Fruit fly (Drosophila melanogaster): ENCODE data around the gene CG14722.

Gene CG14722

DNA sequence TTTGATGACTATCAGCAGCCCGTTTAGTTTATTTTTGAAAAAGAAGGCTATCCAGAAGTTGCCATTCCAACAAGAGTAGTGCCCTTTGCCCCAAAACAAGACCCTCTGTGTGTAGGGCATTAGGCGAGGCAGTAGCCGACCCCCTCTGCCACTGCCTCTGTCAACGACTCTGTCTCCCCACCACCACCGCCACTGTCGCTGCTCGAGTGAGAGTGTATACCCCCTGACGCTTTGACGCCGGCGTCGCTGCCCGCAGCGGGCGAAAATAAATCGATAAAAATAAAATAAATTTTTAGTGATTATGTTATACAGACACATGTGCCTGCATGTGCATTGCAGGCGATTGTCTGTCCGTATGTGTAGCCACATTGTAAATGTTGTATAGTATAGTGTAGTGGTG lies 35.4 kb downstream of the CG14722 start (continued):
- TF ChIP-seq trem (tag; optimal IDR thresholded peaks at IDR 0.05): no peak
- TF ChIP-seq CG2202 (tag; optimal IDR thresholded peaks at IDR 0.05): no peak
- TF ChIP-seq CG13894 (tag; optimal IDR thresholded peaks at IDR 0.05): peak; percentile 20
- TF ChIP-seq CG1832 (GFP tag; optimal IDR thresholded peaks at IDR 0.05): no peak
- no peak for TF ChIP-seq ftz-f1 (GFP tag; optimal IDR thresholded peaks at IDR 0.05)
- TF ChIP-seq CG10321 (GFP tag; IDR thresholded peaks at IDR 0.05): no peak
- TF ChIP-seq Ptx1 (GFP tag; IDR thresholded peaks at IDR 0.05): no peak
- no peak for TF ChIP-seq CG17568 (GFP tag; optimal IDR thresholded peaks at IDR 0.05)
- no peak for TF ChIP-seq Fer3 (tag; optimal IDR thresholded peaks at IDR 0.05)
- no peak for TF ChIP-seq pan (optimal IDR thresholded peaks at IDR 0.05)
- TF ChIP-seq pan (GFP tag; optimal IDR thresholded peaks at IDR 0.05 in 1 of 2, IDR thresholded peaks at IDR 0.05 in 1 of 2): peak in 1 of 2 experiments; percentile 5
- TF ChIP-seq CG14860 (GFP tag; IDR thresholded peaks at IDR 0.05; ENCODE audit: partially characterized antibody): no peak
- no peak for TF ChIP-seq Dek (tag; optimal IDR thresholded peaks at IDR 0.05)
- no peak for TF ChIP-seq Bgb (GFP tag; IDR thresholded peaks at IDR 0.05; ENCODE audit: partially characterized antibody)
- TF ChIP-seq CG8089 (GFP tag; optimal IDR thresholded peaks at IDR 0.05): no peak
- TF ChIP-seq CG1647 (GFP tag; optimal IDR thresholded peaks at IDR 0.05): no peak
- TF ChIP-seq CG17186 (GFP tag; optimal IDR thresholded peaks at IDR 0.05): no peak
- peak; percentile 19; the same call in 1 of the 2 replicates for TF ChIP-seq Drgx (GFP tag; IDR thresholded peaks at IDR 0.05)
- TF ChIP-seq D19B (GFP tag; optimal IDR thresholded peaks at IDR 0.05): no peak
- no peak for TF ChIP-seq Ada2b (GFP tag; IDR thresholded peaks at IDR 0.05)
- TF ChIP-seq CG17802 (tag; optimal IDR thresholded peaks at IDR 0.05): no peak
- no peak for TF ChIP-seq nau (GFP tag; optimal IDR thresholded peaks at IDR 0.05)
- TF ChIP-seq Aef1 (GFP tag; IDR thresholded peaks at IDR 0.05): no peak
- TF ChIP-seq CG4404 (GFP tag; IDR thresholded peaks at IDR 0.05): no peak
- no peak for TF ChIP-seq Side (GFP tag; optimal IDR thresholded peaks at IDR 0.05)
- no peak for TF ChIP-seq CG6813 (GFP tag; optimal IDR thresholded peaks at IDR 0.05)
- no peak for TF ChIP-seq Hey (tag; optimal IDR thresholded peaks at IDR 0.05)
- no peak for TF ChIP-seq hb (GFP tag; IDR thresholded peaks at IDR 0.05; ENCODE audit: partially characterized antibody)
- TF ChIP-seq zen2 (GFP tag; IDR thresholded peaks at IDR 0.05; ENCODE audit: partially characterized antibody): no peak
- TF ChIP-seq fu2 (GFP tag; optimal IDR thresholded peaks at IDR 0.05): no peak
- TF ChIP-seq sob (GFP tag; IDR thresholded peaks at IDR 0.05): peak; percentile 27; the same call in 1 of the 2 replicates
- TF ChIP-seq lbe (GFP tag; optimal IDR thresholded peaks at IDR 0.05): peak; percentile 13
- TF ChIP-seq CG13123 (GFP tag; optimal IDR thresholded peaks at IDR 0.05): no peak
- TF ChIP-seq caup (GFP tag; optimal IDR thresholded peaks at IDR 0.05; ENCODE audit: severe bottlenecking): no peak
- TF ChIP-seq Hsf (GFP tag; optimal IDR thresholded peaks at IDR 0.05): no peak
- TF ChIP-seq Mrtf (GFP tag; IDR thresholded peaks at IDR 0.05): no peak
- TF ChIP-seq gcm2 (GFP tag; optimal IDR thresholded peaks at IDR 0.05): no peak
- no peak for TF ChIP-seq org-1 (GFP tag; optimal IDR thresholded peaks at IDR 0.05)
- TF ChIP-seq Gug (GFP tag; IDR thresholded peaks at IDR 0.05): 0 out of 4 replicates have a peak, but pooled peaks have one; percentile 31
- no peak for TF ChIP-seq Rx (GFP tag; IDR thresholded peaks at IDR 0.05)
- TF ChIP-seq CG4282 (GFP tag; optimal IDR thresholded peaks at IDR 0.05): no peak
- peak; percentile 60 for TF ChIP-seq Blimp-1 (GFP tag; optimal IDR thresholded peaks at IDR 0.05)
- TF ChIP-seq CG9215 (GFP tag; IDR thresholded peaks at IDR 0.05): no peak
- no peak for TF ChIP-seq CG43689 (GFP tag; IDR thresholded peaks at IDR 0.05)
- peak; percentile 82 for TF ChIP-seq twi (tag; optimal IDR thresholded peaks at IDR 0.05)
- no peak for TF ChIP-seq yki (optimal IDR thresholded peaks at IDR 0.05)
- TF ChIP-seq CG11398 (GFP tag; optimal IDR thresholded peaks at IDR 0.05): no peak
- 0 out of 2 replicates have a peak, but pooled peaks have one; percentile 22 for TF ChIP-seq bbx (GFP tag; IDR thresholded peaks at IDR 0.05; ENCODE audit: partially characterized antibody)
- no peak for TF ChIP-seq dmrt11E (tag; optimal IDR thresholded peaks at IDR 0.05)
- TF ChIP-seq Med (GFP tag): peak; percentile 81
- no peak for TF ChIP-seq repo (GFP tag; optimal IDR thresholded peaks at IDR 0.05)
- peak; percentile 62 for TF ChIP-seq row (GFP tag; IDR thresholded peaks at IDR 0.05)
